Worm (Caenorhabditis elegans): ENCODE results near the gene vps-60.

vps-60 gene

ce11 chrV:8631277-8631765, 25.4 kb upstream of the vps-60 start, which contains the start of gene atg-18 (continued):
- TF ChIP-seq unc-98 (GFP tag; IDR thresholded peaks at IDR 0.05) (no peak), unc-30 (tag; optimal IDR thresholded peaks at IDR 0.05) (no peak), C04F5.9 (tag; optimal IDR thresholded peaks at IDR 0.05) (peak; percentile 11), jun-1 (tag; optimal IDR thresholded peaks at IDR 0.05) (no peak), nhr-20 (tag; optimal IDR thresholded peaks at IDR 0.05) (peak; percentile 84), nhr-90 (tag; optimal IDR thresholded peaks at IDR 0.05; ENCODE audit: poor library complexity) (peak; percentile 74), egl-27 (tag; optimal IDR thresholded peaks at IDR 0.05) (no peak), pag-3 (tag; optimal IDR thresholded peaks at IDR 0.05; ENCODE audit: borderline replicate concordance, insufficient read depth) (no peak), zag-1 (tag; optimal IDR thresholded peaks at IDR 0.05) (no peak), mdl-1 (tag; optimal IDR thresholded peaks at IDR 0.05) (peak in 1 of 2 experiments; percentile 70), dsc-1 (tag; optimal IDR thresholded peaks at IDR 0.05) (peak; percentile 57), unc-130 (tag; optimal IDR thresholded peaks at IDR 0.05) (peak; percentile 58), nhr-19 (GFP tag; conservative IDR thresholded peaks at IDR 0.05) (peak; percentile 76), egl-13 (tag; optimal IDR thresholded peaks at IDR 0.05) (no peak), mep-1 (tag; optimal IDR thresholded peaks at IDR 0.05) (peak; percentile 46), swsn-7 (tag; optimal IDR thresholded peaks at IDR 0.05) (peak; percentile 74), snpc-4 (tag; optimal IDR thresholded peaks at IDR 0.05) (peak; percentile 34), C16A3.4 (tag; optimal IDR thresholded peaks at IDR 0.05) (peak; percentile 68), efl-3 (GFP tag; optimal IDR thresholded peaks at IDR 0.05) (no peak), alr-1 (tag; optimal IDR thresholded peaks at IDR 0.05; ENCODE audit: borderline replicate concordance) (no peak), fkh-4 (tag; optimal IDR thresholded peaks at IDR 0.05; ENCODE audit: borderline replicate concordance) (no peak), nhr-77 (tag; optimal IDR thresholded peaks at IDR 0.05) (no peak), fkh-10 (GFP tag; optimal IDR thresholded peaks at IDR 0.05) (no peak), nhr-84 (tag; optimal IDR thresholded peaks at IDR 0.05) (no peak), Y116A8C.19 (tag; optimal IDR thresholded peaks at IDR 0.05; ENCODE audit: borderline replicate concordance) (no peak), mef-2 (tag; optimal IDR thresholded peaks at IDR 0.05) (peak; percentile 4), rnt-1 (tag; optimal IDR thresholded peaks at IDR 0.05) (peak; percentile 85), ceh-88 (GFP tag; IDR thresholded peaks at IDR 0.05) (no peak), nhr-28 (tag; optimal IDR thresholded peaks at IDR 0.05) (no peak), ztf-11 (tag; optimal IDR thresholded peaks at IDR 0.05) (peak in 1 of 2 experiments; percentile 29), sup-37 (GFP tag; optimal IDR thresholded peaks at IDR 0.05) (no peak), nhr-11 (tag; optimal IDR thresholded peaks at IDR 0.05) (no peak), lin-15B (tag; optimal IDR thresholded peaks at IDR 0.05) (peak; percentile 28), lin-13 (GFP tag; optimal IDR thresholded peaks at IDR 0.05) (peak; percentile 81), nhr-12 (tag; optimal IDR thresholded peaks at IDR 0.05) (no peak), F16B12.6 (tag; optimal IDR thresholded peaks at IDR 0.05) (peak; percentile 23), hpl-2 (GFP tag; optimal IDR thresholded peaks at IDR 0.05) (peak; percentile 63), lsy-2 (tag; optimal IDR thresholded peaks at IDR 0.05) (peak; percentile 69 to 74), ceh-63 (GFP tag; optimal IDR thresholded peaks at IDR 0.05) (no peak), hlh-4 (tag; optimal IDR thresholded peaks at IDR 0.05) (no peak), sptf-1 (tag; optimal IDR thresholded peaks at IDR 0.05) (no peak), efl-1 (optimal IDR thresholded peaks at IDR 0.05) (peak; percentile 59 to 60), efl-1 (GFP tag; optimal IDR thresholded peaks at IDR 0.05 in 1 of 2) (peak; percentile 44 to 96), aly-2 (tag; optimal IDR thresholded peaks at IDR 0.05) (no peak), elt-3 (tag; optimal IDR thresholded peaks at IDR 0.05) (peak in 1 of 6 experiments; percentile 54), snu-23 (GFP tag; optimal IDR thresholded peaks at IDR 0.05) (peak; percentile 81), mab-9 (GFP tag; IDR thresholded peaks at IDR 0.05) (no peak), nhr-71 (tag; optimal IDR thresholded peaks at IDR 0.05) (peak; percentile 87), unc-62 (GFP tag; optimal IDR thresholded peaks at IDR 0.05) (no peak), ama-1 (optimal IDR thresholded peaks at IDR 0.05) (no peak), nhr-237 (tag; optimal IDR thresholded peaks at IDR 0.05) (no peak), lin-14 (GFP tag; optimal IDR thresholded peaks at IDR 0.05) (peak; percentile 87), ceh-82 (tag; optimal IDR thresholded peaks at IDR 0.05) (peak; percentile 36 to 74 (median 45))

Data from whole organism, L1 larva.